Fruit fly (Drosophila melanogaster): ENCODE measurements around the gene CG11581.

The CG11581 gene

dm6 chrX:14186953-14187352 lies 10.2 kb downstream of the CG11581 start, which contains the start of gene CG12481:
TSS of gene CG12481 (plus strand) at chrX:14187253.
- no peak for TF ChIP-seq N (GFP tag; optimal IDR thresholded peaks at IDR 0.05)

- TF ChIP-seq Sp1 (GFP tag; optimal IDR thresholded peaks at IDR 0.05) (no peak), Dif (GFP tag; optimal IDR thresholded peaks at IDR 0.05; ENCODE audit: partially characterized antibody) (no peak), CrebA (GFP tag; optimal IDR thresholded peaks at IDR 0.05; ENCODE audit: borderline replicate concordance) (no peak), CG9705 (GFP tag; optimal IDR thresholded peaks at IDR 0.05) (no peak), CG32264 (GFP tag; optimal IDR thresholded peaks at IDR 0.05) (no peak), jim (GFP tag; optimal IDR thresholded peaks at IDR 0.05) (no peak), rgr (GFP tag; optimal IDR thresholded peaks at IDR 0.05) (no peak), dmrt93B (GFP tag; optimal IDR thresholded peaks at IDR 0.05) (no peak), Rel (GFP tag; optimal IDR thresholded peaks at IDR 0.05) (no peak), Rel (tag; optimal IDR thresholded peaks at IDR 0.05) (no peak), Abd-B (GFP tag; optimal IDR thresholded peaks at IDR 0.05) (no peak), Hr78 (GFP tag; optimal IDR thresholded peaks at IDR 0.05) (no peak), Vsx2 (GFP tag; optimal IDR thresholded peaks at IDR 0.05; ENCODE audit: partially characterized antibody) (no peak), tai (GFP tag; optimal IDR thresholded peaks at IDR 0.05) (no peak), woc (GFP tag; optimal IDR thresholded peaks at IDR 0.05) (no peak), Dfd (GFP tag; optimal IDR thresholded peaks at IDR 0.05) (no peak), fru (GFP tag; optimal IDR thresholded peaks at IDR 0.05) (no peak)
These were observed 12.5 kb downstream of the CG11581 start, which contains the start of gene CG11585 for dm6 chrX:14189216-14189615. TSS of gene CG11585 (plus strand) at chrX:14189516.

dm6 chrX:14191918-14192317 lies 15.2 kb downstream of the CG11581 start, which contains the start of gene CG13403:
TSS of gene CG13403 (minus strand) at chrX:14192018.
- TF ChIP-seq rgr (GFP tag; optimal IDR thresholded peaks at IDR 0.05) (no peak), OdsH (GFP tag; optimal IDR thresholded peaks at IDR 0.05) (no peak)

- TF ChIP-seq foxo (GFP tag; optimal IDR thresholded peaks at IDR 0.05): no peak
These were observed 16.3 kb downstream of the CG11581 start, which contains the start of gene yl for dm6 chrX:14193013-14193412. TSS of gene yl (plus strand) at chrX:14193214.

- TF ChIP-seq Dif (GFP tag; optimal IDR thresholded peaks at IDR 0.05; ENCODE audit: partially characterized antibody) (peak; percentile 88), Vsx2 (GFP tag; optimal IDR thresholded peaks at IDR 0.05; ENCODE audit: partially characterized antibody) (peak; percentile 96), jim (GFP tag; optimal IDR thresholded peaks at IDR 0.05) (no peak)
These were observed 23.3 kb downstream of the CG11581 start, which contains the start of gene CG11590 for dm6 chrX:14199967-14200531. TSS of gene CG11590 (plus strand) at chrX:14200178.

dm6 chrX:14201178-14201577 lies 24.5 kb downstream of the CG11581 start, which contains the start of gene Prp16:
TSS of gene Prp16 (plus strand) at chrX:14201362.
- TF ChIP-seq h (GFP tag; optimal IDR thresholded peaks at IDR 0.05): no peak

dm6 chrX:14208426-14209208 lies 31.9 kb downstream of the CG11581 start:
- TF ChIP-seq dl (GFP tag; optimal IDR thresholded peaks at IDR 0.05; ENCODE audit: insufficient read depth in 1 of 2, partially characterized antibody in 2 of 2) (no peak), CG32264 (GFP tag; optimal IDR thresholded peaks at IDR 0.05) (no peak), woc (GFP tag; optimal IDR thresholded peaks at IDR 0.05) (peak; percentile 27), N (GFP tag; optimal IDR thresholded peaks at IDR 0.05) (no peak), Sp1 (GFP tag; optimal IDR thresholded peaks at IDR 0.05) (peak; percentile 68), CG9705 (GFP tag; optimal IDR thresholded peaks at IDR 0.05) (peak; percentile 17), dsf (GFP tag; optimal IDR thresholded peaks at IDR 0.05; ENCODE audit: borderline replicate concordance) (no peak), psq (GFP tag; optimal IDR thresholded peaks at IDR 0.05) (peak; percentile 44), CrebA (GFP tag; optimal IDR thresholded peaks at IDR 0.05; ENCODE audit: borderline replicate concordance) (no peak), Hr83 (GFP tag; optimal IDR thresholded peaks at IDR 0.05; ENCODE audit: poor library complexity, severe bottlenecking) (no peak), Dfd (GFP tag; optimal IDR thresholded peaks at IDR 0.05) (no peak), tai (GFP tag; optimal IDR thresholded peaks at IDR 0.05) (no peak), usp (GFP tag; optimal IDR thresholded peaks at IDR 0.05) (no peak), rgr (GFP tag; optimal IDR thresholded peaks at IDR 0.05) (peak; percentile 33), h (GFP tag; optimal IDR thresholded peaks at IDR 0.05) (peak; percentile 69), Myc (optimal IDR thresholded peaks at IDR 0.05) (no peak), Mio (GFP tag; optimal IDR thresholded peaks at IDR 0.05) (no peak), Dif (GFP tag; optimal IDR thresholded peaks at IDR 0.05; ENCODE audit: partially characterized antibody) (no peak), HLH106 (tag; optimal IDR thresholded peaks at IDR 0.05) (peak; percentile 56), Hnf4 (GFP tag; optimal IDR thresholded peaks at IDR 0.05) (no peak), Vsx2 (GFP tag; optimal IDR thresholded peaks at IDR 0.05; ENCODE audit: partially characterized antibody) (no peak), OdsH (GFP tag; optimal IDR thresholded peaks at IDR 0.05) (no peak), Hr78 (GFP tag; optimal IDR thresholded peaks at IDR 0.05) (no peak), GATAd (GFP tag; optimal IDR thresholded peaks at IDR 0.05) (no peak), br (GFP tag; optimal IDR thresholded peaks at IDR 0.05) (peak; percentile 17), Jra (GFP tag; optimal IDR thresholded peaks at IDR 0.05) (no peak), jim (GFP tag; optimal IDR thresholded peaks at IDR 0.05) (no peak), Abd-B (GFP tag; optimal IDR thresholded peaks at IDR 0.05) (no peak)
